Fruit fly (Drosophila melanogaster) whole organism, embryonic: Measurements from ENCODE around the gene CG6569.

ENCODE experiments used
- Adf1 ChIP-seq: fragments of 200-800 bp; sonication (Bioruptor generic); IDR thresholded peaks from 2 replicates; pipeline ENCODE4 v1.3.6; 2022; ENCODE audit warnings: missing biosample characterization, missing genetic modification characterization
- BEAF-32 ChIP-seq: fragments of 200-800 bp; sonication (Bioruptor generic); optimal IDR thresholded peaks from 3 replicates; lab custom pipeline; 2017; ENCODE audit warnings: missing biosample characterization, missing genetic modification characterization, mild to moderate bottlenecking, moderate library complexity, missing genetic modification reagents
- Bdp1 ChIP-seq: fragments of 200-800 bp; sonication (Bioruptor generic); optimal IDR thresholded peaks from 3 replicates; lab custom pipeline; 2016; ENCODE audit warnings: missing biosample characterization, missing genetic modification characterization
- CG10565 ChIP-seq: fragments of 200-800 bp; sonication (Bioruptor generic); optimal IDR thresholded peaks from 3 replicates; lab custom pipeline; 2016; ENCODE audit warnings: missing biosample characterization, mild to moderate bottlenecking, missing genetic modification characterization
- CG11560 ChIP-seq: fragments of 200-800 bp; sonication (Bioruptor generic); IDR thresholded peaks from 3 replicates; pipeline ENCODE4 v1.3.6; 2022; ENCODE audit warnings: missing biosample characterization, missing genetic modification characterization
- CG12219 ChIP-seq: fragments of 200-800 bp; sonication (Bioruptor generic); optimal IDR thresholded peaks from 3 replicates; lab custom pipeline; 2018; ENCODE audit warnings: missing biosample characterization, mild to moderate bottlenecking, missing genetic modification characterization
- CG13296 ChIP-seq: fragments of 200-800 bp; sonication (Bioruptor generic); optimal IDR thresholded peaks from 3 replicates; lab custom pipeline; 2018; ENCODE audit warnings: missing biosample characterization, mild to moderate bottlenecking, missing genetic modification characterization
- CG15269 ChIP-seq: fragments of 200-800 bp; sonication (Bioruptor generic); optimal IDR thresholded peaks from 2 replicates; lab custom pipeline; 2018; ENCODE audit warnings: missing biosample characterization, mild to moderate bottlenecking, missing genetic modification characterization, moderate library complexity
- CG15479 ChIP-seq: fragments of 200-800 bp; sonication (Bioruptor generic); optimal IDR thresholded peaks from 3 replicates; lab custom pipeline; 2019; ENCODE audit warnings: missing biosample characterization, mild to moderate bottlenecking, missing genetic modification characterization, moderate library complexity
- CG1602 ChIP-seq: fragments of 200-800 bp; sonication (Bioruptor generic); optimal IDR thresholded peaks from 3 replicates; lab custom pipeline; 2016; ENCODE audit warnings: missing biosample characterization, missing genetic modification characterization
- CG16815 ChIP-seq: fragments of 200-800 bp; sonication (Bioruptor generic); optimal IDR thresholded peaks from 3 replicates; lab custom pipeline; 2017; ENCODE audit warnings: missing biosample characterization, mild to moderate bottlenecking, missing genetic modification characterization
- CG17359 ChIP-seq: fragments of 200-800 bp; sonication (Bioruptor generic); optimal IDR thresholded peaks from 3 replicates; lab custom pipeline; 2018; ENCODE audit warnings: missing biosample characterization, mild to moderate bottlenecking, missing genetic modification characterization, moderate library complexity
- CG1832 ChIP-seq: fragments of 200-800 bp; sonication (Bioruptor generic); optimal IDR thresholded peaks from 2 replicates; lab custom pipeline; 2017; ENCODE audit warnings: missing biosample characterization, mild to moderate bottlenecking, missing genetic modification characterization, inconsistent platforms
- CG2199 ChIP-seq: fragments of 200-800 bp; sonication (Bioruptor generic); IDR thresholded peaks from 3 replicates; pipeline ENCODE4 v1.3.6; 2022; ENCODE audit warnings: missing biosample characterization, missing genetic modification characterization
- CG3065 ChIP-seq: fragments of 200-800 bp; sonication (Bioruptor generic); optimal IDR thresholded peaks from 2 replicates; lab custom pipeline; 2016; ENCODE audit warnings: missing biosample characterization, missing genetic modification characterization
- CG3281 ChIP-seq: fragments of 200-800 bp; sonication (Bioruptor generic); optimal IDR thresholded peaks from 3 replicates; lab custom pipeline; 2017; ENCODE audit warnings: missing biosample characterization, mild to moderate bottlenecking, missing genetic modification characterization
- CG33213 ChIP-seq: fragments of 200-800 bp; sonication (Bioruptor generic); optimal IDR thresholded peaks from 3 replicates; lab custom pipeline; 2016; ENCODE audit warnings: missing biosample characterization, missing genetic modification characterization
- CG5953 ChIP-seq: fragments of 200-800 bp; sonication (Bioruptor generic); IDR thresholded peaks from 2 replicates; pipeline ENCODE4 v1.3.6; 2022; ENCODE audit warnings: missing biosample characterization, missing genetic modification characterization
- CG6765 ChIP-seq: fragments of 200-800 bp; sonication (Bioruptor generic); optimal IDR thresholded peaks from 3 replicates; lab custom pipeline; 2017; ENCODE audit warnings: missing biosample characterization, mild to moderate bottlenecking, missing genetic modification characterization
- CG7357 ChIP-seq: fragments of 200-800 bp; sonication (Bioruptor generic); IDR thresholded peaks from 3 replicates; pipeline ENCODE4 v1.3.6; 2022; ENCODE audit warnings: missing biosample characterization, missing genetic modification characterization
- CG7839 ChIP-seq: fragments of 200-800 bp; sonication (Bioruptor generic); optimal IDR thresholded peaks from 3 replicates; lab custom pipeline; 2018; ENCODE audit warnings: missing biosample characterization, mild to moderate bottlenecking, missing genetic modification characterization, moderate library complexity
- CG9817 ChIP-seq: fragments of 200-800 bp; sonication (Bioruptor generic); optimal IDR thresholded peaks from 2 replicates; lab custom pipeline; 2018; ENCODE audit warnings: missing biosample characterization, mild to moderate bottlenecking, missing genetic modification characterization, moderate library complexity
- Camta ChIP-seq: fragments of 200-800 bp; sonication (Bioruptor generic); optimal IDR thresholded peaks from 2 replicates; lab custom pipeline; 2016; ENCODE audit warnings: missing biosample characterization, missing genetic modification characterization
- D19B ChIP-seq: fragments of 200-800 bp; sonication (Bioruptor generic); optimal IDR thresholded peaks from 2 replicates; lab custom pipeline; 2017; ENCODE audit warnings: missing biosample characterization, mild to moderate bottlenecking, missing genetic modification characterization
- Dll ChIP-seq: fragments of 200-800 bp; sonication (Bioruptor generic); IDR thresholded peaks from 4 replicates; pipeline ENCODE4 v1.3.6; 2022; ENCODE audit warnings: missing biosample characterization, missing genetic modification characterization; ENCODE audit not compliant: partially characterized antibody
- HLH4C ChIP-seq: fragments of 200-800 bp; sonication (Bioruptor generic); IDR thresholded peaks from 3 replicates; pipeline ENCODE4 v1.3.6; 2022; ENCODE audit warnings: missing biosample characterization, missing genetic modification characterization; ENCODE audit not compliant: partially characterized antibody
- Myb ChIP-seq: fragments of 200-800 bp; sonication (Bioruptor generic); optimal IDR thresholded peaks from 2 replicates; lab custom pipeline; 2016; ENCODE audit warnings: missing biosample characterization, missing genetic modification characterization
- NC2β ChIP-seq: fragments of 200-800 bp; sonication (Bioruptor generic); optimal IDR thresholded peaks from 2 replicates; lab custom pipeline; 2016; ENCODE audit warnings: missing biosample characterization, missing genetic modification characterization
- NFAT ChIP-seq: fragments of 200-800 bp; sonication (Bioruptor generic); IDR thresholded peaks from 2 replicates; pipeline ENCODE4 v1.3.6; 2022; ENCODE audit warnings: missing biosample characterization, missing genetic modification characterization
- Nf-YB ChIP-seq: fragments of 200-800 bp; sonication (Bioruptor generic); optimal IDR thresholded peaks from 3 replicates; lab custom pipeline; 2019; ENCODE audit warnings: missing biosample characterization, mild to moderate bottlenecking, missing genetic modification characterization, moderate library complexity
- Opbp ChIP-seq: fragments of 200-800 bp; sonication (Bioruptor generic); IDR thresholded peaks from 3 replicates; pipeline ENCODE4 v1.3.6; 2022; ENCODE audit warnings: missing biosample characterization, missing genetic modification characterization; ENCODE audit not compliant: partially characterized antibody
- Taf1 ChIP-seq: fragments of 200-800 bp; sonication (Bioruptor generic); IDR thresholded peaks from 2 replicates; pipeline ENCODE4 v1.3.6; 2022; ENCODE audit warnings: missing biosample characterization, missing genetic modification characterization
- Trl ChIP-seq, 3 experiments: fragments of >200 bp in 2 of 3; fragments of 200-800 bp in 1 of 3; sonication (Bioruptor generic) in 1 of 3; optimal IDR thresholded peaks; 2 replicates in 1 of 3; 3 replicates in 2 of 3; lab custom pipeline; 2016 to 2017; ENCODE audit warnings: missing biosample characterization in 1 of 3, missing genetic modification characterization in 1 of 3
- ab ChIP-seq: fragments of 200-800 bp; sonication (Bioruptor generic); optimal IDR thresholded peaks from 2 replicates; lab custom pipeline; 2016; ENCODE audit warnings: missing biosample characterization, missing genetic modification characterization
- ara ChIP-seq: fragments of 200-800 bp; sonication (Bioruptor generic); IDR thresholded peaks from 2 replicates; pipeline ENCODE4 v1.3.6; 2022; ENCODE audit warnings: missing biosample characterization, missing genetic modification characterization
- cato ChIP-seq: fragments of 200-800 bp; sonication (Bioruptor generic); optimal IDR thresholded peaks from 2 replicates; lab custom pipeline; 2016; ENCODE audit warnings: missing biosample characterization, missing genetic modification characterization, borderline replicate concordance
- dati ChIP-seq: fragments of 200-800 bp; sonication (Bioruptor generic); IDR thresholded peaks from 2 replicates; pipeline ENCODE4 v1.3.6; 2022; ENCODE audit warnings: missing biosample characterization, missing genetic modification characterization
- gcm ChIP-seq: fragments of 200-800 bp; sonication (Bioruptor generic); optimal IDR thresholded peaks from 2 replicates; lab custom pipeline; 2019; ENCODE audit warnings: missing biosample characterization, mild to moderate bottlenecking, missing genetic modification characterization, moderate library complexity
- gsb ChIP-seq: fragments of 200-800 bp; sonication (Bioruptor generic); IDR thresholded peaks from 2 replicates; pipeline ENCODE4 v1.3.6; 2022; ENCODE audit warnings: missing biosample characterization, missing genetic modification characterization
- hth ChIP-seq: fragments of >200 bp; optimal IDR thresholded peaks from 2 replicates; lab custom pipeline; 2017; ENCODE audit warnings: inconsistent platforms
- kay ChIP-seq: fragments of 200-800 bp; sonication (Bioruptor generic); optimal IDR thresholded peaks from 2 replicates; lab custom pipeline; 2016; ENCODE audit warnings: missing biosample characterization, missing genetic modification characterization
- peb ChIP-seq: fragments of 200-800 bp; sonication (Bioruptor generic); IDR thresholded peaks from 2 replicates; pipeline ENCODE4 v1.3.6; 2022; ENCODE audit warnings: missing biosample characterization, missing genetic modification characterization
- pzg ChIP-seq: fragments of 200-800 bp; sonication (Bioruptor generic); optimal IDR thresholded peaks from 3 replicates; lab custom pipeline; 2018; ENCODE audit warnings: missing biosample characterization, mild to moderate bottlenecking, missing genetic modification characterization, moderate library complexity
- salm ChIP-seq: fragments of 200-800 bp; sonication (Bioruptor generic); optimal IDR thresholded peaks from 2 replicates; lab custom pipeline; 2018; ENCODE audit warnings: missing biosample characterization, mild to moderate bottlenecking, missing genetic modification characterization
- shn ChIP-seq: fragments of 200-800 bp; sonication (Bioruptor generic); optimal IDR thresholded peaks from 3 replicates; lab custom pipeline; 2016; ENCODE audit warnings: missing biosample characterization, missing genetic modification characterization
- slbo ChIP-seq: fragments of 200-800 bp; sonication (Bioruptor generic); IDR thresholded peaks from 2 replicates; pipeline ENCODE4 v1.3.6; 2022; ENCODE audit warnings: missing biosample characterization, missing genetic modification characterization
- sr ChIP-seq: fragments of 200-800 bp; sonication (Bioruptor generic); IDR thresholded peaks from 3 replicates; pipeline ENCODE4 v1.3.6; 2022; ENCODE audit warnings: missing biosample characterization, missing genetic modification characterization
- tgo ChIP-seq: fragments of 200-800 bp; sonication (Bioruptor generic); IDR thresholded peaks from 3 replicates; pipeline ENCODE4 v1.3.6; 2022; ENCODE audit warnings: missing biosample characterization, missing genetic modification characterization
- vvl ChIP-seq: fragments of 200-800 bp; sonication (Bioruptor generic); IDR thresholded peaks from 2 replicates; pipeline ENCODE4 v1.3.6; 2022; ENCODE audit warnings: missing biosample characterization, missing genetic modification characterization

Gene CG6569

DNA sequence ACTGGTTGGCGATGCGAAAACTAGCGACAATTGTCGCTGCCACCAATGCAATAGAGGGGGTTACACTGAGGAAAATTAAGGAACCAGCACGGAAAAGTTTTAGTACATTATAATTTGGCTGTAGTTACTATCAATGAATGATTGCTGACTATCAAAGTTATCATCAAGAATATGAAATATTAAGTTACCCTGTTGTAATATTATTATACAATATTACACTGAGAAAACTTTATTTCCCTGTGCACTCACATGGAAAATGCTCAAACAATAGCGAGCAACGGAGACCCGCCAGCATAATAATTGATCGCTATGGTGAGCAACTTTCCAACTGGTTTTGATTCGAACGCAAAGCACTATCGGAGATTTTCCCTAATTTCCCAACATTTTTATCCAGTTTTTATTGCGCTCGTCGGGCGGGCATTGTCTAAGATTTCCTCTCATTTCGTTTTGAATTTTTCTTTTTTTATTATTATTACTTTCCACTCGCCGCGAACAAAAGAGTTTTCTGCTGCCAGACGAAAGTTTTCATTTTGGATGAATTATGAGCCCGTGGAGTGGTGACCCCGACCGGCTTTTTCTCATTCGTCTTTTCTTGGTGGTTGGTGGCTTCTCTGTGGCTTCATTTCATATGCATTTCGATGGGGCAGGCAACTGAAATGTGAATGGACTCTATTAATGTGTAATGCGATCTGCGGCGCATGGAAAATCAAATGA is 5.4 kb downstream of the CG6569 start (continued):
- TF ChIP-seq CG15269 (tag; lab: Kevin White, UChicago), result peak; percentile 74
- peak; percentile 4 for TF ChIP-seq CG3281
- TF ChIP-seq Camta (GFP tag; lab: Kevin White, UChicago), result peak; percentile 59
- no peak for TF ChIP-seq D19B
- TF ChIP-seq Adf1 (GFP tag; lab: Robert Waterston, UW), result no peak
- no peak for TF ChIP-seq Taf1
- TF ChIP-seq CG9817 (tag; lab: Kevin White, UChicago), result peak; percentile 55
- peak; percentile 59; the same call in 1 of the 2 replicates for TF ChIP-seq dati
- peak; percentile 68; the same call in 1 of the 3 replicates for TF ChIP-seq CG7357 (GFP tag; lab: Robert Waterston, UW)
- TF ChIP-seq CG5953 (GFP tag; lab: Robert Waterston, UW), result peak; percentile 87
- no peak for TF ChIP-seq BEAF-32 (GFP tag; lab: Kevin White, UChicago)
- no peak for TF ChIP-seq Dll (GFP tag; lab: Robert Waterston, UW)
- peak; percentile 9 for TF ChIP-seq Bdp1 (GFP tag; lab: Kevin White, UChicago)
- TF ChIP-seq CG15479 (GFP tag; lab: Kevin White, UChicago), result no peak
- TF ChIP-seq gsb (GFP tag; lab: Robert Waterston, UW), result no peak
- peak; percentile 16 for TF ChIP-seq CG3065

DNA sequence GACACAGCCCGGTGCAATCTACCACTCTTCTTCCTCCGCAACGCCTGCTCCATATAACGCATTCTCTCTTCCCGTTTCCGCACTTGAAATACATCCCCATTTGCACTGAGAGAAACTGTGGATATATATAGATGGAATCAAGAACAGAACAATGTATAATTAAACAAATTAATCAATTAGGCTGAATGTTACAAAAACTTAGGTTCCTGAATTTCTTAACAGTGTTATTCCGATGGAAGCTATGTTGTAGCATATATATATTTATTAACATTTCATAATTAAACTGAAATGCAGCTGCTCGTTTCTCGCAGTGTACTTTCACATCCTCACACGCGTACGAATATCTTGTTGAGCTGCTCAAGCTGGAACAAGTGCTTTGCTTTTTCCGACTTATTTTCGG is 8.2 kb downstream of the CG6569 start:
- no peak for TF ChIP-seq salm (tag; lab: Kevin White, UChicago)
- no peak for TF ChIP-seq sr
- no peak for TF ChIP-seq CG13296
- TF ChIP-seq Myb, result no peak
- TF ChIP-seq CG6765 (GFP tag; lab: Kevin White, UChicago), result no peak
- peak; percentile 55 for TF ChIP-seq CG16815 (GFP tag; lab: Kevin White, UChicago)
- TF ChIP-seq CG7839 (tag; lab: Kevin White, UChicago), result peak; percentile 62
- peak; percentile 54; the same call in 1 of the 2 replicates for TF ChIP-seq ara (GFP tag; lab: Robert Waterston, UW)
- no peak for TF ChIP-seq CG11560 (tag; lab: Robert Waterston, UW)
- no peak for TF ChIP-seq kay
- no peak for TF ChIP-seq cato
- no peak for TF ChIP-seq CG1832 (GFP tag; lab: Kevin White, UChicago)
- no peak for TF ChIP-seq slbo
- no peak for TF ChIP-seq NFAT (GFP tag; lab: Robert Waterston, UW)
- TF ChIP-seq tgo (GFP tag; lab: Robert Waterston, UW), result no peak
- peak; percentile 51 for TF ChIP-seq CG12219 (GFP tag; lab: Kevin White, UChicago)
- TF ChIP-seq gcm, result peak; percentile 68
- peak; percentile 44; the same call in 1 of the 2 replicates for TF ChIP-seq vvl (GFP tag; lab: Robert Waterston, UW)
- peak; percentile 44 for TF ChIP-seq CG17359 (tag; lab: Kevin White, UChicago)
- no peak for TF ChIP-seq HLH4C (GFP tag; lab: Robert Waterston, UW)
- no peak for TF ChIP-seq pzg (GFP tag; lab: Kevin White, UChicago)
- TF ChIP-seq ab (GFP tag; lab: Kevin White, UChicago), result no peak
- TF ChIP-seq Trl (optimal IDR thresholded peaks at IDR 0.05; lab: Kevin White, UChicago), result no peak
- TF ChIP-seq Trl (GFP tag; optimal IDR thresholded peaks at IDR 0.05; lab: Kevin White, UChicago), result no peak
- TF ChIP-seq hth (lab: Kevin White, UChicago), result no peak
- no peak for TF ChIP-seq peb
- TF ChIP-seq CG2199 (GFP tag; lab: Robert Waterston, UW), result no peak
- TF ChIP-seq shn (GFP tag; lab: Kevin White, UChicago), result peak; percentile 5
- no peak for TF ChIP-seq Adf1 (GFP tag; lab: Robert Waterston, UW)
- no peak for TF ChIP-seq CG10565 (GFP tag; lab: Kevin White, UChicago)
- TF ChIP-seq CG1602 (GFP tag; lab: Kevin White, UChicago), result peak; percentile 32
- peak; percentile 47 for TF ChIP-seq NC2β
- TF ChIP-seq Opbp (GFP tag; lab: Robert Waterston, UW), result no peak
- peak; percentile 12 for TF ChIP-seq Nf-YB (GFP tag; lab: Kevin White, UChicago)
- TF ChIP-seq CG33213 (GFP tag; lab: Kevin White, UChicago), result no peak
